Worm (Caenorhabditis elegans) whole organism, L4 larva: Measurements from ENCODE around the gene ehs-1.
A peak's percentile ranks its signal among the peaks of the same experiment; 100 is the strongest.

Source experiments
- D1046.2 ChIP-seq: fragments of 200-800 bp; sonication (Bioruptor generic); IDR thresholded peaks from 2 replicates; pipeline ENCODE4 v1.3.6; 2022; ENCODE audit warnings: missing genetic modification characterization, missing compliant biosample characterization
- F10B5.3 ChIP-seq: sonication (generic microtip); optimal IDR thresholded peaks from 2 replicates; lab custom pipeline; 2016; ENCODE audit warnings: mild to moderate bottlenecking, missing genetic modification characterization, missing compliant biosample characterization
- F26F4.8 ChIP-seq: fragments of 200-800 bp; sonication (Bioruptor generic); conservative IDR thresholded peaks from 2 replicates; pipeline ENCODE4 v1.3.6; 2022; ENCODE audit warnings: missing genetic modification characterization, missing compliant biosample characterization
- F37D6.2 ChIP-seq: sonication (generic microtip); optimal IDR thresholded peaks from 2 replicates; lab custom pipeline; 2016; ENCODE audit warnings: mild to moderate bottlenecking, missing genetic modification characterization, missing compliant biosample characterization
- F44E2.7 ChIP-seq: fragments of 200-800 bp; sonication (Bioruptor generic); IDR thresholded peaks from 2 replicates; pipeline ENCODE4 v2.1.2; 2022; ENCODE audit warnings: missing genetic modification characterization, missing compliant biosample characterization
- F49E8.2 ChIP-seq: sonication (generic microtip); optimal IDR thresholded peaks from 2 replicates; lab custom pipeline; 2016; ENCODE audit warnings: missing compliant biosample characterization, mild to moderate bottlenecking, missing genetic modification characterization, borderline replicate concordance
- T26A8.4 ChIP-seq: fragments of 200-800 bp; sonication (Bioruptor generic); IDR thresholded peaks from 2 replicates; pipeline ENCODE4 v1.3.6; 2022; ENCODE audit warnings: missing genetic modification characterization, missing compliant biosample characterization
- Y75B8A.6 ChIP-seq: fragments of 200-800 bp; sonication (Bioruptor generic); IDR thresholded peaks from 2 replicates; pipeline ENCODE4 v1.3.6; 2022; ENCODE audit warnings: missing genetic modification reagents, missing genetic modification characterization, missing compliant biosample characterization
- arid-1 ChIP-seq: fragments of 200-800 bp; sonication (Bioruptor generic); conservative IDR thresholded peaks from 2 replicates; pipeline ENCODE4 v1.3.6; 2022; ENCODE audit warnings: missing genetic modification reagents, missing genetic modification characterization, missing compliant biosample characterization
- ceh-20 ChIP-seq: fragments of 200-800 bp; sonication (Bioruptor generic); IDR thresholded peaks from 2 replicates; pipeline ENCODE4 v1.3.6; 2022; ENCODE audit warnings: missing genetic modification reagents, missing genetic modification characterization, missing compliant biosample characterization
- ceh-32 ChIP-seq: sonication (generic microtip); optimal IDR thresholded peaks from 2 replicates; lab custom pipeline; 2016; ENCODE audit warnings: mild to moderate bottlenecking, missing genetic modification characterization, missing compliant biosample characterization; ENCODE audit not compliant: poor library complexity
- ceh-44 ChIP-seq: fragments of 200-800 bp; sonication (Bioruptor generic); IDR thresholded peaks from 2 replicates; pipeline ENCODE4 v1.3.6; 2022; ENCODE audit warnings: missing genetic modification reagents, missing genetic modification characterization, missing compliant biosample characterization
- ceh-82 ChIP-seq: sonication (generic microtip); optimal IDR thresholded peaks from 2 replicates; lab custom pipeline; 2017; ENCODE audit warnings: missing biosample characterization, missing genetic modification characterization
- cey-2 ChIP-seq: sonication (generic microtip); optimal IDR thresholded peaks from 3 replicates; lab custom pipeline; 2017; ENCODE audit warnings: missing genetic modification characterization, mild to moderate bottlenecking, missing compliant biosample characterization, antibody characterized with exemption, borderline replicate concordance; ENCODE audit not compliant: insufficient read depth
- ctbp-1 ChIP-seq: fragments of 200-800 bp; sonication (Bioruptor generic); IDR thresholded peaks from 2 replicates; pipeline ENCODE4 v1.3.6; 2022; ENCODE audit warnings: missing genetic modification reagents, missing genetic modification characterization, missing compliant biosample characterization
- daf-12 ChIP-seq: fragments of 150-350 bp; optimal IDR thresholded peaks from 2 replicates; lab custom pipeline; 2014; ENCODE audit warnings: missing biosample characterization, missing genetic modification reagents, missing genetic modification characterization
- duxl-1 ChIP-seq: sonication (generic microtip); optimal IDR thresholded peaks from 2 replicates; lab custom pipeline; 2016; ENCODE audit warnings: mild to moderate bottlenecking, missing genetic modification characterization, moderate library complexity, missing compliant biosample characterization; ENCODE audit not compliant: poor library complexity
- egl-43 ChIP-seq: fragments of 200-800 bp; sonication (Bioruptor generic); IDR thresholded peaks from 2 replicates; pipeline ENCODE4 v1.3.6; 2022; ENCODE audit warnings: missing genetic modification reagents, missing genetic modification characterization, missing compliant biosample characterization
- fkh-10 ChIP-seq: fragments of 150-350 bp; optimal IDR thresholded peaks from 2 replicates; lab custom pipeline; 2014; ENCODE audit warnings: missing biosample characterization, missing genetic modification reagents, missing genetic modification characterization
- hif-1 ChIP-seq, 2 experiments: sonication (generic microtip); optimal IDR thresholded peaks; 2 replicates each; lab custom pipeline; 2016 to 2017; ENCODE audit warnings: missing compliant biosample characterization in 2 of 2, missing genetic modification characterization in 2 of 2, missing genetic modification reagents in 2 of 2, missing genotype in 2 of 2, mild to moderate bottlenecking in 1 of 2
- hlh-30 ChIP-seq: sonication (generic microtip); optimal IDR thresholded peaks from 2 replicates; lab custom pipeline; 2017; ENCODE audit warnings: antibody characterized with exemption, mild to moderate bottlenecking, missing genetic modification characterization, missing compliant biosample characterization; ENCODE audit not compliant: insufficient read depth
- hmg-1.1 ChIP-seq: fragments of 200-800 bp; sonication (Bioruptor generic); IDR thresholded peaks from 2 replicates; pipeline ENCODE4 v1.3.6; 2022; ENCODE audit warnings: missing genetic modification reagents, missing genetic modification characterization, missing compliant biosample characterization
- jun-1 ChIP-seq: fragments of 150-350 bp; optimal IDR thresholded peaks from 2 replicates; lab custom pipeline; 2014; ENCODE audit warnings: missing biosample characterization, missing genetic modification reagents, missing genetic modification characterization
- lin-13 ChIP-seq: fragments of 150-350 bp; optimal IDR thresholded peaks from 2 replicates; lab custom pipeline; 2014; ENCODE audit warnings: missing biosample characterization, missing genetic modification reagents, missing genetic modification characterization
- lir-3 ChIP-seq: sonication (generic microtip); optimal IDR thresholded peaks from 2 replicates; lab custom pipeline; 2016; ENCODE audit warnings: mild to moderate bottlenecking, missing genetic modification characterization, missing compliant biosample characterization
- madf-5 ChIP-seq, 2 experiments: fragments of 200-800 bp; sonication (Bioruptor generic); IDR thresholded peaks; 2 replicates each; pipeline ENCODE4 v1.3.6; 2022; ENCODE audit warnings: missing compliant biosample characterization in 2 of 2, missing genetic modification characterization in 2 of 2
- madf-9 ChIP-seq: fragments of 200-800 bp; sonication (Bioruptor generic); conservative IDR thresholded peaks from 2 replicates; pipeline ENCODE4 v1.3.6; 2022; ENCODE audit warnings: missing genetic modification reagents, missing genetic modification characterization, missing compliant biosample characterization
- mdt-29 ChIP-seq: fragments of 200-800 bp; sonication (Bioruptor generic); IDR thresholded peaks from 2 replicates; pipeline ENCODE4 v1.3.6; 2022; ENCODE audit warnings: missing genetic modification reagents, missing genetic modification characterization, missing compliant biosample characterization
- mep-1 ChIP-seq: fragments of 150-350 bp; sonication (generic microtip); optimal IDR thresholded peaks from 3 replicates; lab custom pipeline; 2014; ENCODE audit warnings: missing biosample characterization, missing genetic modification characterization
- mes-2 ChIP-seq: sonication (generic microtip); optimal IDR thresholded peaks from 2 replicates; lab custom pipeline; 2016; ENCODE audit warnings: missing genotype, mild to moderate bottlenecking, missing genetic modification characterization, missing compliant biosample characterization; ENCODE audit not compliant: poor library complexity, severe bottlenecking
- nhr-102 ChIP-seq: sonication (generic microtip); optimal IDR thresholded peaks from 2 replicates; lab custom pipeline; 2016; ENCODE audit warnings: mild to moderate bottlenecking, missing genetic modification characterization, moderate library complexity, missing compliant biosample characterization
- nhr-111 ChIP-seq: fragments of 200-800 bp; sonication (Bioruptor generic); optimal IDR thresholded peaks from 2 replicates; lab custom pipeline; 2018; ENCODE audit warnings: mild to moderate bottlenecking, missing genetic modification characterization, missing compliant biosample characterization
- nhr-41 ChIP-seq: fragments of 200-800 bp; sonication (Bioruptor generic); IDR thresholded peaks from 2 replicates; pipeline ENCODE4 v1.3.6; 2022; ENCODE audit warnings: missing genetic modification reagents, missing genetic modification characterization, missing compliant biosample characterization
- nhr-77 ChIP-seq: fragments of 150-350 bp; optimal IDR thresholded peaks from 2 replicates; lab custom pipeline; 2014; ENCODE audit warnings: missing biosample characterization, missing genetic modification characterization
- saeg-2 ChIP-seq: fragments of 200-800 bp; sonication (Bioruptor generic); IDR thresholded peaks from 2 replicates; pipeline ENCODE4 v1.3.6; 2022; ENCODE audit warnings: missing genetic modification reagents, missing genetic modification characterization, missing compliant biosample characterization
- sdz-12 ChIP-seq: fragments of 200-800 bp; sonication (Bioruptor generic); optimal IDR thresholded peaks from 2 replicates; lab custom pipeline; 2018; ENCODE audit warnings: mild to moderate bottlenecking, missing genetic modification characterization, missing compliant biosample characterization
- set-16 ChIP-seq: fragments of 200-800 bp; sonication (Bioruptor generic); IDR thresholded peaks from 2 replicates; pipeline ENCODE4 v1.3.6; 2022; ENCODE audit warnings: missing genetic modification reagents, missing genetic modification characterization, missing compliant biosample characterization
- skn-1 ChIP-seq: fragments of 150-350 bp; optimal IDR thresholded peaks from 2 replicates; lab custom pipeline; 2014; ENCODE audit warnings: missing biosample characterization, missing genetic modification characterization
- snpc-4 ChIP-seq: fragments of 150-350 bp; optimal IDR thresholded peaks from 2 replicates; lab custom pipeline; 2014; ENCODE audit warnings: missing biosample characterization, missing genetic modification characterization
- unc-62 ChIP-seq, 3 experiments: fragments of 150-350 bp in 1 of 3; sonication (generic microtip); optimal IDR thresholded peaks in 2 of 3; peaks in 1 of 3; 1 replicate in 1 of 3; 2 replicates in 2 of 3; lab custom pipeline; 2014 to 2017; ENCODE audit warnings: missing biosample characterization in 3 of 3, missing genetic modification characterization in 3 of 3, missing genetic modification reagents in 3 of 3, missing genotype in 1 of 3
- zfp-3 ChIP-seq: fragments of 200-800 bp; sonication (Bioruptor generic); conservative IDR thresholded peaks from 2 replicates; pipeline ENCODE4 v1.3.6; 2022; ENCODE audit warnings: missing genetic modification reagents, missing genetic modification characterization, missing compliant biosample characterization

The ehs-1 gene

ce11 chrII:5772547-5773142, 47.9 kb upstream of the ehs-1 start (continued):
- peak; percentile 14 for TF ChIP-seq nhr-102 (tag; lab: Kevin White, UChicago)
- 0 out of 2 replicates have a peak, but pooled peaks have one; percentile 54 for TF ChIP-seq zfp-3 (GFP tag; lab: Robert Waterston, UW)
- TF ChIP-seq mep-1 (tag; lab: Kevin White, UChicago) = peak; percentile 62
- peak; percentile 72 for TF ChIP-seq arid-1
- TF ChIP-seq ceh-82 (tag; lab: Kevin White, UChicago) = no peak
- TF ChIP-seq set-16 (GFP tag; lab: Robert Waterston, UW) = peak; percentile 33; the same call in 1 of the 2 replicates
- TF ChIP-seq hlh-30 = peak; percentile 59
- no peak for TF ChIP-seq ceh-32 (tag; lab: Kevin White, UChicago)
- TF ChIP-seq hif-1 (tag; optimal IDR thresholded peaks at IDR 0.05; lab: Kevin White, UChicago) = peak in 1 of 2 experiments; percentile 31
- no peak for TF ChIP-seq lir-3 (tag; lab: Kevin White, UChicago)
- peak; percentile 87 for TF ChIP-seq egl-43 (GFP tag; lab: Robert Waterston, UW)
- no peak for TF ChIP-seq nhr-111
- peak; percentile 73 for TF ChIP-seq madf-9 (GFP tag; lab: Robert Waterston, UW)
- peak; percentile 2 for TF ChIP-seq F37D6.2 (tag; lab: Kevin White, UChicago)
- TF ChIP-seq jun-1 (tag; lab: Kevin White, UChicago) = no peak
- no peak for TF ChIP-seq fkh-10 (GFP tag; lab: Kevin White, UChicago)
- TF ChIP-seq snpc-4 (tag; lab: Kevin White, UChicago) = no peak
- TF ChIP-seq ceh-20 (GFP tag; lab: Robert Waterston, UW) = peak; percentile 64; the same call in 1 of the 2 replicates
- 0 out of 2 replicates have a peak, but pooled peaks have one; percentile 43 for TF ChIP-seq saeg-2
- peak; percentile 83 for TF ChIP-seq hmg-1.1
- peak; percentile 70 for TF ChIP-seq ctbp-1 (GFP tag; lab: Robert Waterston, UW)
- TF ChIP-seq duxl-1 (tag; lab: Kevin White, UChicago) = no peak
- TF ChIP-seq mes-2 (tag; lab: Kevin White, UChicago) = peak; percentile 77
- TF ChIP-seq sdz-12 (GFP tag; lab: Kevin White, UChicago) = no peak
- 0 out of 2 replicates have a peak, but pooled peaks have one; percentile 59 for TF ChIP-seq D1046.2 (GFP tag; lab: Robert Waterston, UW)
- peak; percentile 48 for TF ChIP-seq lin-13 (GFP tag; lab: Kevin White, UChicago)
- no peak for TF ChIP-seq nhr-77
- 0 out of 2 replicates have a peak, but pooled peaks have one; percentile 13 for TF ChIP-seq ceh-44 (GFP tag; lab: Robert Waterston, UW)
- TF ChIP-seq, all 104 proteins: peak for 51

ce11 chrII:5774120-5774519, 46.4 kb upstream of the ehs-1 start, which contains the start of the genes dmd-5 and F10C1.1:
Gene dmd-5, minus strand, starts transcription at chrII:5774220.
Gene F10C1.1, plus strand, starts transcription at chrII:5774229.
- TF ChIP-seq duxl-1 (tag; lab: Kevin White, UChicago) = no peak
- no peak for TF ChIP-seq nhr-41
- TF ChIP-seq unc-62 (GFP tag; optimal IDR thresholded peaks at IDR 0.05 in 1 of 2; lab: Kevin White, UChicago) = peak in 1 of 2 experiments; percentile 20
- TF ChIP-seq unc-62 (tag; optimal IDR thresholded peaks at IDR 0.05; lab: Kevin White, UChicago) = no peak
- TF ChIP-seq fkh-10 (GFP tag; lab: Kevin White, UChicago) = no peak

ce11 chrII:5774879-5775278, 45.6 kb upstream of the ehs-1 start:
- no peak for TF ChIP-seq cey-2 (tag; lab: Kevin White, UChicago)
- TF ChIP-seq F49E8.2 (tag; lab: Kevin White, UChicago) = no peak
- no peak for TF ChIP-seq ceh-32 (tag; lab: Kevin White, UChicago)
- no peak for TF ChIP-seq madf-5 (GFP tag; IDR thresholded peaks at IDR 0.05; lab: Robert Waterston, UW)
- TF ChIP-seq F10B5.3 (tag; lab: Kevin White, UChicago) = no peak
- no peak for TF ChIP-seq skn-1
- no peak for TF ChIP-seq zfp-3 (GFP tag; lab: Robert Waterston, UW)
- no peak for TF ChIP-seq mes-2 (tag; lab: Kevin White, UChicago)
- no peak for TF ChIP-seq F44E2.7 (GFP tag; lab: Robert Waterston, UW)
- no peak for TF ChIP-seq Y75B8A.6 (GFP tag; lab: Robert Waterston, UW)
- TF ChIP-seq daf-12 = no peak
- no peak for TF ChIP-seq mdt-29
- no peak for TF ChIP-seq saeg-2
- no peak for TF ChIP-seq F26F4.8
- no peak for TF ChIP-seq T26A8.4 (GFP tag; lab: Robert Waterston, UW)
- TF ChIP-seq arid-1 = no peak
- TF ChIP-seq D1046.2 (GFP tag; lab: Robert Waterston, UW) = no peak
